Worm (Caenorhabditis elegans) whole organism, L1 larva: ENCODE measurements around the gene T20B12.5.

ENCODE experiments used
- C16A3.4 ChIP-seq: fragments of 150-350 bp; optimal IDR thresholded peaks from 2 replicates; lab custom pipeline; 2014; ENCODE audit warnings: missing biosample characterization, missing genetic modification characterization
- F16B12.6 ChIP-seq: fragments of 150-350 bp; optimal IDR thresholded peaks from 2 replicates; lab custom pipeline; 2014; ENCODE audit warnings: missing biosample characterization, missing genetic modification characterization
- alr-1 ChIP-seq: fragments of 200-800 bp; sonication (Bioruptor generic); optimal IDR thresholded peaks from 2 replicates; lab custom pipeline; 2018; ENCODE audit warnings: borderline replicate concordance, mild to moderate bottlenecking, missing genetic modification characterization, missing compliant biosample characterization
- ama-1 ChIP-seq: fragments of 150-350 bp; optimal IDR thresholded peaks from 2 replicates; lab custom pipeline; 2014
- blmp-1 ChIP-seq: fragments of 150-350 bp; optimal IDR thresholded peaks from 2 replicates; lab custom pipeline; 2014; ENCODE audit warnings: missing biosample characterization, missing genetic modification characterization
- ceh-8 ChIP-seq: fragments of 200-800 bp; sonication (Bioruptor generic); optimal IDR thresholded peaks from 2 replicates; lab custom pipeline; 2018; ENCODE audit warnings: mild to moderate bottlenecking, missing genetic modification characterization, moderate library complexity, missing compliant biosample characterization
- ceh-82 ChIP-seq, 3 experiments: fragments of 150-350 bp in 1 of 3; sonication (generic microtip) in 2 of 3; optimal IDR thresholded peaks; 2 replicates each; lab custom pipeline; 2014 to 2017; ENCODE audit warnings: missing biosample characterization in 3 of 3, missing genetic modification characterization in 3 of 3
- dpl-1 ChIP-seq, 3 experiments: fragments of 150-350 bp in 2 of 3; sonication (generic microtip) in 1 of 3; optimal IDR thresholded peaks; 2 replicates each; lab custom pipeline; 2014 to 2017; ENCODE audit warnings: missing biosample characterization in 3 of 3, missing genetic modification characterization in 3 of 3, missing genetic modification reagents in 3 of 3
- efl-1 ChIP-seq, 4 experiments: fragments of 150-350 bp; optimal IDR thresholded peaks in 3 of 4; peaks in 1 of 4; 1 replicate in 1 of 4; 2 replicates in 3 of 4; lab custom pipeline; 2014; ENCODE audit warnings: missing biosample characterization in 2 of 4, missing genetic modification characterization in 2 of 4, missing genetic modification reagents in 2 of 4
- efl-3 ChIP-seq: fragments of 200-800 bp; sonication (Bioruptor generic); optimal IDR thresholded peaks from 2 replicates; lab custom pipeline; 2018; ENCODE audit warnings: mild to moderate bottlenecking, missing genetic modification characterization, missing compliant biosample characterization
- elt-3 ChIP-seq, 6 experiments: fragments of 150-350 bp in 1 of 6; sonication (generic microtip); optimal IDR thresholded peaks; 2 replicates each; lab custom pipeline; 2017 to 2018; ENCODE audit warnings: missing biosample characterization in 6 of 6, missing genetic modification characterization in 6 of 6, inconsistent platforms in 1 of 6
- fkh-10 ChIP-seq: sonication (generic microtip); optimal IDR thresholded peaks from 2 replicates; lab custom pipeline; 2017; ENCODE audit warnings: missing biosample characterization, missing genetic modification reagents, missing genetic modification characterization
- fkh-4 ChIP-seq: sonication (generic microtip); optimal IDR thresholded peaks from 2 replicates; lab custom pipeline; 2016; ENCODE audit warnings: missing compliant biosample characterization, missing genetic modification characterization, borderline replicate concordance
- grh-1 ChIP-seq: fragments of 200-800 bp; sonication (Bioruptor generic); IDR thresholded peaks from 2 replicates; pipeline ENCODE4 v1.3.6; 2022; ENCODE audit warnings: missing genetic modification reagents, missing genetic modification characterization, missing compliant biosample characterization
- hpl-2 ChIP-seq: fragments of 150-350 bp; optimal IDR thresholded peaks from 2 replicates; lab custom pipeline; 2014; ENCODE audit warnings: missing biosample characterization, missing genetic modification reagents, missing genetic modification characterization
- irx-1 ChIP-seq: sonication (generic microtip); optimal IDR thresholded peaks from 2 replicates; lab custom pipeline; 2016; ENCODE audit warnings: missing genetic modification characterization, missing compliant biosample characterization
- jun-1 ChIP-seq: fragments of 150-350 bp; optimal IDR thresholded peaks from 2 replicates; lab custom pipeline; 2014; ENCODE audit warnings: missing biosample characterization, missing genetic modification reagents, missing genetic modification characterization
- lin-15B ChIP-seq: fragments of 150-350 bp; sonication (generic microtip); optimal IDR thresholded peaks from 3 replicates; lab custom pipeline; 2014; ENCODE audit warnings: missing biosample characterization, missing genetic modification characterization
- lin-35 ChIP-seq, 2 experiments: fragments of 150-350 bp; optimal IDR thresholded peaks; 2 replicates each; lab custom pipeline; 2014; ENCODE audit warnings: missing biosample characterization in 2 of 2, missing genetic modification characterization in 2 of 2, missing genetic modification reagents in 2 of 2
- lir-3 ChIP-seq: sonication (generic microtip); optimal IDR thresholded peaks from 2 replicates; lab custom pipeline; 2016; ENCODE audit warnings: mild to moderate bottlenecking, missing genetic modification characterization, moderate library complexity, missing compliant biosample characterization; ENCODE audit not compliant: poor library complexity
- lsy-2 ChIP-seq, 2 experiments: fragments of 150-350 bp; optimal IDR thresholded peaks; 2 replicates each; lab custom pipeline; 2014; ENCODE audit warnings: missing biosample characterization in 2 of 2, missing genetic modification characterization in 2 of 2
- mdl-1 ChIP-seq, 2 experiments: fragments of 150-350 bp; optimal IDR thresholded peaks; 2 replicates each; lab custom pipeline; 2014 to 2017; ENCODE audit warnings: missing biosample characterization in 2 of 2, missing genetic modification characterization in 2 of 2, inconsistent platforms in 1 of 2
- mef-2 ChIP-seq: fragments of 150-350 bp; optimal IDR thresholded peaks from 2 replicates; lab custom pipeline; 2014; ENCODE audit warnings: missing biosample characterization, missing genetic modification characterization
- mep-1 ChIP-seq: fragments of 150-350 bp; optimal IDR thresholded peaks from 2 replicates; lab custom pipeline; 2014; ENCODE audit warnings: missing biosample characterization, missing genetic modification characterization
- nhr-12 ChIP-seq: sonication (generic microtip); optimal IDR thresholded peaks from 2 replicates; lab custom pipeline; 2017; ENCODE audit warnings: missing biosample characterization, missing genetic modification characterization
- nhr-237 ChIP-seq: fragments of 150-350 bp; optimal IDR thresholded peaks from 2 replicates; lab custom pipeline; 2014; ENCODE audit warnings: missing biosample characterization, missing genetic modification characterization
- nhr-47 ChIP-seq: sonication (generic microtip); optimal IDR thresholded peaks from 2 replicates; lab custom pipeline; 2016; ENCODE audit warnings: mild to moderate bottlenecking, missing genetic modification characterization, moderate library complexity, missing compliant biosample characterization
- nhr-71 ChIP-seq: sonication (generic microtip); optimal IDR thresholded peaks from 2 replicates; lab custom pipeline; 2016; ENCODE audit warnings: mild to moderate bottlenecking, missing genetic modification characterization, moderate library complexity, missing compliant biosample characterization
- nhr-84 ChIP-seq: sonication (generic microtip); optimal IDR thresholded peaks from 2 replicates; lab custom pipeline; 2017; ENCODE audit warnings: missing biosample characterization, missing genetic modification characterization
- nhr-85 ChIP-seq: sonication (generic microtip); peaks from one replicate; lab custom pipeline; 2016; ENCODE audit warnings: missing genetic modification characterization, inconsistent platforms, missing compliant biosample characterization
- nhr-90 ChIP-seq: sonication (generic microtip); optimal IDR thresholded peaks from 2 replicates; lab custom pipeline; 2016; ENCODE audit warnings: mild to moderate bottlenecking, missing genetic modification characterization, missing compliant biosample characterization; ENCODE audit not compliant: poor library complexity
- pag-3 ChIP-seq: sonication (generic microtip); optimal IDR thresholded peaks from 2 replicates; lab custom pipeline; 2017; ENCODE audit warnings: missing genetic modification characterization, mild to moderate bottlenecking, missing compliant biosample characterization, antibody characterized with exemption, borderline replicate concordance; ENCODE audit not compliant: insufficient read depth
- pax-3 ChIP-seq: fragments of 200-800 bp; sonication (Bioruptor generic); optimal IDR thresholded peaks from 2 replicates; lab custom pipeline; 2018; ENCODE audit warnings: mild to moderate bottlenecking, missing genetic modification characterization, moderate library complexity, missing compliant biosample characterization
- rnt-1 ChIP-seq: sonication (generic microtip); optimal IDR thresholded peaks from 2 replicates; lab custom pipeline; 2016; ENCODE audit warnings: mild to moderate bottlenecking, missing genetic modification characterization, moderate library complexity, missing compliant biosample characterization
- snpc-4 ChIP-seq: fragments of 150-350 bp; optimal IDR thresholded peaks from 2 replicates; lab custom pipeline; 2014; ENCODE audit warnings: missing biosample characterization, missing genetic modification characterization
- snu-23 ChIP-seq: sonication (generic microtip); optimal IDR thresholded peaks from 2 replicates; lab custom pipeline; 2016; ENCODE audit warnings: missing genetic modification characterization, missing compliant biosample characterization
- sox-4 ChIP-seq: sonication (generic microtip); optimal IDR thresholded peaks from 2 replicates; lab custom pipeline; 2016; ENCODE audit warnings: missing genetic modification characterization, missing compliant biosample characterization
- swsn-7 ChIP-seq: sonication (generic microtip); optimal IDR thresholded peaks from 2 replicates; lab custom pipeline; 2016; ENCODE audit warnings: missing genetic modification characterization, missing compliant biosample characterization
- tlp-1 ChIP-seq: fragments of 150-350 bp; optimal IDR thresholded peaks from 2 replicates; lab custom pipeline; 2014; ENCODE audit warnings: missing biosample characterization, missing genetic modification characterization
- unc-30 ChIP-seq: sonication (generic microtip); optimal IDR thresholded peaks from 2 replicates; lab custom pipeline; 2017; ENCODE audit warnings: missing biosample characterization, missing genetic modification characterization
- unc-62 ChIP-seq: fragments of 150-350 bp; optimal IDR thresholded peaks from 2 replicates; lab custom pipeline; 2014; ENCODE audit warnings: missing biosample characterization, missing genetic modification reagents, missing genetic modification characterization
- unc-86 ChIP-seq: sonication (generic microtip); optimal IDR thresholded peaks from 2 replicates; lab custom pipeline; 2016; ENCODE audit warnings: missing genetic modification characterization, missing compliant biosample characterization
- xbp-1 ChIP-seq: sonication (generic microtip); optimal IDR thresholded peaks from 2 replicates; lab custom pipeline; 2016; ENCODE audit warnings: missing genetic modification characterization, missing compliant biosample characterization
- zip-4 ChIP-seq: fragments of 200-800 bp; sonication (Bioruptor generic); optimal IDR thresholded peaks from 2 replicates; lab custom pipeline; 2018; ENCODE audit warnings: mild to moderate bottlenecking, missing genetic modification characterization, moderate library complexity, missing compliant biosample characterization

The T20B12.5 gene

DNA sequence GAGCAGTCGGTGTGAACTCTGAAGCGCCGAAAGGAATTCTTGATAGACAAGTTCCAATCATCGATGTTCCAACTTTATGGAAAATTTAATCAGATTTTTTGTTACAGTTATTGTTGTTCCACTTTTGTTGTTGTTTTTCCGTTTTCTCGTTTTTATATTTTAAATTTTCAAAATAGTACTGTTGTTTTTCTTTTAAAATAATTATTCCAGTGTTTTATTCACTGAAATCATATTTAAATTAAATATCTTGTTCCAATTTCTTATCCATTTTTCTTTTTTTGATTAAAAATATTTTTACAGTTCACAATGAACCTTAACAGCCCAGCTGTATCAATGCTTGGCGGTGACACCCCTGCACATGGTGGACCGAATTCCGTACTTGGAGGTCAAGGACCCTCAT is 16.8 kb upstream of the T20B12.5 start, which contains the start of gene tbp-1:
TSS of gene tbp-1 (plus strand) at position 301 of the 400 bp plus-strand sequence.
- TF ChIP-seq nhr-12 (tag; lab: Kevin White, UChicago), result no peak
- no peak for TF ChIP-seq irx-1 (tag; lab: Kevin White, UChicago)
- TF ChIP-seq zip-4 (GFP tag; lab: Kevin White, UChicago), result no peak
- no peak for TF ChIP-seq pax-3
- no peak for TF ChIP-seq pag-3 (tag; lab: Kevin White, UChicago)
- no peak for TF ChIP-seq unc-30 (tag; lab: Kevin White, UChicago)
- TF ChIP-seq snpc-4, result no peak

DNA sequence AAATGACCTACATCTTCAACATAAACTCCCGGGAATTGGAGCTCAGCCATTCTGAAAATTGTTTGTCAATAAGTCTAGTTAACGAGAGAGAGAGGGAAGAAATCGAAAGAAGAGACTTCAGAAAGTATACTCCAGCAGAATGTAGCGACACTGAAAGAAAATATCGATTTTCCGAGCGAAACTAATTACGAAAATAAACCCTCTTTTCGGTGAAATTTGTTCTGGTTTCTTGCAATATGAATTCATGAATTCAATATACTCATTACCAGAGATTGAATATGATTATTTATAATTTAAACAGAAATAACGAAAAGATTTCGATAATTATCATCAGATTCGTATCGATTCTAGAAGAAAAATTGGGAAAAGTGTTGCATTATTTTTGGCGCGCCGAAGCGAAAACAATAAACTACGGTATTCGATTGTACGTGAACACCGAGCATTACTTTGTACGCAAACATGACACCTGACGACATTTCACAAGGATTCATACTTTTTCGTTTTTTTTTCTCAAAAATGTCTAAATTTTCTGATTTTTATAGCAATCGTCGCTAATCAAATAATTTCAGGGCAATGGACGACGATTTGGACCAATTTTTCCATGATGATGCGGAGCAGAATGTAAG is 14.7 kb upstream of the T20B12.5 start, which contains the start of the genes hmg-4 and T20B12.3:
TSS of gene hmg-4 (minus strand) at position 51 of the 626 bp plus-strand sequence.
TSS of gene T20B12.3 (plus strand) at position 570 of the 626 bp plus-strand sequence.
- TF ChIP-seq xbp-1 (tag; lab: Kevin White, UChicago), result peak; percentile 30
- TF ChIP-seq mdl-1 (tag; optimal IDR thresholded peaks at IDR 0.05; lab: Kevin White, UChicago), result peak in 1 of 2 experiments; percentile 41
- no peak for TF ChIP-seq mef-2 (tag; lab: Kevin White, UChicago)
- peak; percentile 35 for TF ChIP-seq rnt-1 (tag; lab: Kevin White, UChicago)
- peak; percentile 33 for TF ChIP-seq nhr-47 (tag; lab: Kevin White, UChicago)
- peak; percentile 16 for TF ChIP-seq irx-1 (tag; lab: Kevin White, UChicago)
- peak; percentile 58 for TF ChIP-seq snu-23
- peak; percentile 23 to 75 (median 68) for TF ChIP-seq dpl-1 (GFP tag; optimal IDR thresholded peaks at IDR 0.05; lab: Kevin White, UChicago)
- TF ChIP-seq elt-3 (tag; optimal IDR thresholded peaks at IDR 0.05; lab: Kevin White, UChicago), result peak in 1 of 6 experiments; percentile 29
- peak; percentile 18 for TF ChIP-seq lin-15B (tag; lab: Kevin White, UChicago)
- TF ChIP-seq swsn-7 (tag; lab: Kevin White, UChicago), result peak; percentile 18
- TF ChIP-seq grh-1 (GFP tag; lab: Robert Waterston, UW), result no peak
- peak; percentile 55 for TF ChIP-seq nhr-71
- TF ChIP-seq F16B12.6 (tag; lab: Kevin White, UChicago), result peak; percentile 85
- TF ChIP-seq blmp-1 (tag; lab: Kevin White, UChicago), result peak; percentile 51
- TF ChIP-seq ceh-8 (GFP tag; lab: Kevin White, UChicago), result no peak
- peak; percentile 63 to 75 for TF ChIP-seq lin-35 (GFP tag; optimal IDR thresholded peaks at IDR 0.05; lab: Kevin White, UChicago)
- TF ChIP-seq efl-1 (optimal IDR thresholded peaks at IDR 0.05; lab: Kevin White, UChicago), result peak; percentile 61 to 65
- peak; percentile 51 to 95 for TF ChIP-seq efl-1 (GFP tag; optimal IDR thresholded peaks at IDR 0.05 in 1 of 2; lab: Kevin White, UChicago)
- no peak for TF ChIP-seq unc-30 (tag; lab: Kevin White, UChicago)
- TF ChIP-seq ceh-82 (tag; optimal IDR thresholded peaks at IDR 0.05; lab: Kevin White, UChicago), result peak in 1 of 3 experiments; percentile 58
- TF ChIP-seq nhr-237 (tag; lab: Kevin White, UChicago), result no peak
- peak; percentile 9 for TF ChIP-seq fkh-10 (GFP tag; lab: Kevin White, UChicago)
- peak; percentile 44 for TF ChIP-seq mep-1 (tag; lab: Kevin White, UChicago)
- peak; percentile 9 for TF ChIP-seq nhr-85 (tag; lab: Kevin White, UChicago)
- peak; percentile 46 for TF ChIP-seq C16A3.4 (tag; lab: Kevin White, UChicago)
- TF ChIP-seq sox-4 (tag; lab: Kevin White, UChicago), result no peak
- no peak for TF ChIP-seq nhr-90
- TF ChIP-seq fkh-4 (tag; lab: Kevin White, UChicago), result no peak
- TF ChIP-seq nhr-84 (tag; lab: Kevin White, UChicago), result no peak
- peak; percentile 93 to 98 for TF ChIP-seq lsy-2 (tag; optimal IDR thresholded peaks at IDR 0.05; lab: Kevin White, UChicago)

DNA sequence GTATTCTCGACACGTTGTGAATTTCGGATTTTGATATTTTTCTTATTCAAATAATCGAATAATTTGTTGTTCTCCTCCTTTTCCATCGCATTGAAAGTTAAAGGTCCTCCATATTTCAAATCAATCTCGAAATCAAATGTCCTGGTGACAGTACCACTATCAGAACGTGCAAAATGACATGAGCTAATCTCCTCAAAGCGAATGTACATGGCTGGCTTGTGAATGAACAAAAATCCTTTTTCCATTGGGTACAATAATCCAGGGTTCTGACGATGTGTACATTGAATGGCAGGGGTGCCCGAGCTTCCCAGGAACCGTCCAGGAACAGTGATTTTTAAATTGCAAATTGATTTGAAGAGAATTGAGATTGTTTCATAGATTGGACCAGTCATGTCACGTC is 13.2 kb upstream of the T20B12.5 start:
- TF ChIP-seq jun-1 (tag; lab: Kevin White, UChicago) (no peak), efl-3 (no peak), pax-3 (no peak), mef-2 (tag; lab: Kevin White, UChicago) (no peak), alr-1 (tag; lab: Kevin White, UChicago) (no peak), lsy-2 (tag; optimal IDR thresholded peaks at IDR 0.05; lab: Kevin White, UChicago) (no peak), tlp-1 (tag; lab: Kevin White, UChicago) (no peak), nhr-12 (tag; lab: Kevin White, UChicago) (no peak), rnt-1 (tag; lab: Kevin White, UChicago) (no peak), hpl-2 (GFP tag; lab: Kevin White, UChicago) (no peak), ama-1 (lab: Kevin White, UChicago) (no peak), unc-62 (GFP tag; lab: Kevin White, UChicago) (no peak), lir-3 (tag; lab: Kevin White, UChicago) (no peak), mdl-1 (tag; optimal IDR thresholded peaks at IDR 0.05; lab: Kevin White, UChicago) (no peak), unc-86 (tag; lab: Kevin White, UChicago) (no peak)
